Worm (Caenorhabditis elegans) whole organism, L4/young adult: ENCODE results near the gene M7.7.

Experiments used
- dao-5 ChIP-seq: sonication (generic microtip); optimal IDR thresholded peaks from 2 replicates; lab custom pipeline; 2016; ENCODE audit warnings: missing genotype, missing genetic modification characterization, moderate library complexity, missing compliant biosample characterization
- him-1 ChIP-seq: sonication (generic microtip); optimal IDR thresholded peaks from 2 replicates; lab custom pipeline; 2016; ENCODE audit warnings: missing genotype, missing genetic modification reagents, missing genetic modification characterization, missing compliant biosample characterization

DNA sequence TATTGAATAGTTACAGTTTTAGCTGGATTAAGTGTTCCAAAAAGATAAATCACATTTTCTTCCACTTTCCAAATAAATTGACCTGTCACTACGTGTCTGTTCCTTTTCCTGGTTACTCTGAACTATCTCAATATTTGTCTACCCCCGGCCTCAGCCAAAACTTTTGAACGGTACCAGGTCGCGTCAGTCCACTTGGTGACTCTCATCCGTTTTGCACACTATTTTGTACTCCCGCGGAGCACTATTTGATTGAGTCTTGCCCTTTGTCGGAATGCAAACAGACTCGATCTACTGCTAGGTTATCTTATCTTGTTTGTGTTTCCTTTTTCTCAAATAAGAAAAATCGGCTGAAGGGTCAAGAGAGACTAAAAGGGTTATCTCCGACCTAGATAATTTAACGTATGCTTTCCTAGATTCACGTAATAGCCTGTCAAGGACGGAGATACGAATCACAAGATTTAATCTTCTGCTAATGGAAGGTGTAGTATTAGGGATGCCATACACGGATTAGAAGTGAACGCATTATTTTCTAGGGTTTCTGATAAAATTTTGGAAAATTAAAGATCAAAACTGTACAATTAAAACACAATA lies 30.4 kb downstream of the M7.7 start:
- TF ChIP-seq him-1 (tag; lab: Kevin White, UChicago) (no peak), dao-5 (no peak)
